Fruit fly (Drosophila melanogaster) whole organism: ENCODE measurements around the gene CG15333.

Experiments
- CG8478 ChIP-seq: fragments of >200 bp; optimal IDR thresholded peaks from 2 replicates; lab custom pipeline; 2018; ENCODE audit warnings: inconsistent platforms
- Dll ChIP-seq: fragments of >200 bp; optimal IDR thresholded peaks from 2 replicates; lab custom pipeline; 2017
- EcR ChIP-seq, 2 experiments: fragments of >200 bp; optimal IDR thresholded peaks; 2 replicates each; lab custom pipeline; 2017; ENCODE audit warnings: missing biosample characterization in 2 of 2, missing genetic modification characterization in 2 of 2, missing genetic modification reagents in 2 of 2
- pan ChIP-seq: fragments of >200 bp; optimal IDR thresholded peaks from 2 replicates; lab custom pipeline; 2017
- psq ChIP-seq: fragments of >200 bp; optimal IDR thresholded peaks from 2 replicates; lab custom pipeline; 2017

dm6 chrX:8059629-8060028, 38.5 kb upstream of the CG15333 start:
- TF ChIP-seq CG8478 (lab: Kevin White, UChicago) (no peak), psq (lab: Kevin White, UChicago) (no peak), EcR (GFP tag; optimal IDR thresholded peaks at IDR 0.05; lab: Kevin White, UChicago) (no peak), Dll (lab: Kevin White, UChicago) (no peak), pan (lab: Kevin White, UChicago) (no peak)
